Fruit fly (Drosophila melanogaster): ENCODE results near the gene CG16723.

- no peak for TF ChIP-seq CG8478 (optimal IDR thresholded peaks at IDR 0.05)
- TF ChIP-seq CTCF (optimal IDR thresholded peaks at IDR 0.05) = no peak
These were observed 26.9 kb downstream of the CG16723 start for dm6 chr3R:23569195-23569594.
